Worm (Caenorhabditis elegans): Measurements from ENCODE around the gene T01H3.3.
A peak's percentile ranks its signal among the peaks of the same experiment; 100 is the strongest.

The T01H3.3 gene

ce11 chrII:7900190-7900672, 26.5 kb upstream of the T01H3.3 start, which contains the start of gene rev-1:
Gene rev-1, plus strand, starts transcription at chrII:7900622.
- TF ChIP-seq ceh-9 (tag; optimal IDR thresholded peaks at IDR 0.05) (no peak), ama-1 (optimal IDR thresholded peaks at IDR 0.05) (no peak), mml-1 (tag; optimal IDR thresholded peaks at IDR 0.05) (no peak), eor-1 (tag; optimal IDR thresholded peaks at IDR 0.05) (no peak), fkh-2 (tag; optimal IDR thresholded peaks at IDR 0.05) (no peak), unc-39 (tag; optimal IDR thresholded peaks at IDR 0.05) (no peak), nhr-77 (tag; optimal IDR thresholded peaks at IDR 0.05) (no peak), nhr-23 (tag; optimal IDR thresholded peaks at IDR 0.05) (no peak), unc-62 (GFP tag; optimal IDR thresholded peaks at IDR 0.05) (no peak), nhr-25 (tag; optimal IDR thresholded peaks at IDR 0.05) (no peak), lsy-12 (tag; optimal IDR thresholded peaks at IDR 0.05) (no peak), ztf-4 (tag; optimal IDR thresholded peaks at IDR 0.05) (no peak), skn-1 (tag; optimal IDR thresholded peaks at IDR 0.05) (no peak), jun-1 (tag; optimal IDR thresholded peaks at IDR 0.05) (no peak), sea-2 (GFP tag; optimal IDR thresholded peaks at IDR 0.05) (no peak)

ce11 chrII:7895190-7895589, 21.5 kb upstream of the T01H3.3 start:
- TF ChIP-seq ztf-11 (tag; optimal IDR thresholded peaks at IDR 0.05) = no peak
- peak; percentile 66 for TF ChIP-seq lin-39 (tag; optimal IDR thresholded peaks at IDR 0.05)
- no peak for TF ChIP-seq jun-1 (tag; optimal IDR thresholded peaks at IDR 0.05)
- peak; percentile 19 for TF ChIP-seq nfya-1 (tag; optimal IDR thresholded peaks at IDR 0.05; ENCODE audit: insufficient read depth)

DNA sequence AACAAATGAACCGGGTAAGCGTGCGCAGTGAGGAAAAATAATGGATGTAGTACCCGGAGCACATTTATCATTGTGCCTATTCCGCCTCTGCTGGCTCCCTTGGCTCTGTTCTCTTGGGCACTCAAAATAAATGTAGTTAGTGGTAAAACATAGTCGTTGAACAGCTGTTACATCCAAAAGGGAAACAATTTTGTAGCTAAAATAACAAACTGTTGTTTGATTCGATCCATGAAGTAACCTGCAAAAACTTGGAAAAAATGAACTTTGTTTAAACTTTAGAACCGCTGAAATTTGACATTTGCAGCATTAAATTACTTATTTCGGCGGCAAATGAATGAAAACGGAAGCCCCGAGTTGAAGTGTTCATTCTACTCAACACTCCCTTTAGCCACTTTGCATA, 20.0 kb upstream of the T01H3.3 start:
- TF ChIP-seq pha-4 (tag; optimal IDR thresholded peaks at IDR 0.05) (no peak), unc-62 (GFP tag; optimal IDR thresholded peaks at IDR 0.05) (no peak), ceh-82 (tag; optimal IDR thresholded peaks at IDR 0.05) (no peak), lin-39 (tag; optimal IDR thresholded peaks at IDR 0.05) (peak; percentile 73), hmg-11 (tag; optimal IDR thresholded peaks at IDR 0.05) (no peak)

ce11 chrII:7892761-7893272, 19.1 kb upstream of the T01H3.3 start, which contains the start of gene ptc-1:
Gene ptc-1, plus strand, starts transcription at chrII:7893222.
- TF ChIP-seq nhr-237 (tag; optimal IDR thresholded peaks at IDR 0.05) = no peak
- no peak for TF ChIP-seq eor-1 (tag; optimal IDR thresholded peaks at IDR 0.05)
- no peak for TF ChIP-seq nfya-1 (tag; optimal IDR thresholded peaks at IDR 0.05; ENCODE audit: insufficient read depth)
- no peak for TF ChIP-seq pqm-1 (tag; optimal IDR thresholded peaks at IDR 0.05)
- TF ChIP-seq sea-2 (GFP tag; optimal IDR thresholded peaks at IDR 0.05) = no peak
- TF ChIP-seq daf-12 (tag; optimal IDR thresholded peaks at IDR 0.05) = no peak
- TF ChIP-seq snpc-4 (tag; optimal IDR thresholded peaks at IDR 0.05) = no peak
- TF ChIP-seq pha-4 (tag; optimal IDR thresholded peaks at IDR 0.05) = peak; percentile 41
- no peak for TF ChIP-seq nhr-11 (tag; optimal IDR thresholded peaks at IDR 0.05)

DNA sequence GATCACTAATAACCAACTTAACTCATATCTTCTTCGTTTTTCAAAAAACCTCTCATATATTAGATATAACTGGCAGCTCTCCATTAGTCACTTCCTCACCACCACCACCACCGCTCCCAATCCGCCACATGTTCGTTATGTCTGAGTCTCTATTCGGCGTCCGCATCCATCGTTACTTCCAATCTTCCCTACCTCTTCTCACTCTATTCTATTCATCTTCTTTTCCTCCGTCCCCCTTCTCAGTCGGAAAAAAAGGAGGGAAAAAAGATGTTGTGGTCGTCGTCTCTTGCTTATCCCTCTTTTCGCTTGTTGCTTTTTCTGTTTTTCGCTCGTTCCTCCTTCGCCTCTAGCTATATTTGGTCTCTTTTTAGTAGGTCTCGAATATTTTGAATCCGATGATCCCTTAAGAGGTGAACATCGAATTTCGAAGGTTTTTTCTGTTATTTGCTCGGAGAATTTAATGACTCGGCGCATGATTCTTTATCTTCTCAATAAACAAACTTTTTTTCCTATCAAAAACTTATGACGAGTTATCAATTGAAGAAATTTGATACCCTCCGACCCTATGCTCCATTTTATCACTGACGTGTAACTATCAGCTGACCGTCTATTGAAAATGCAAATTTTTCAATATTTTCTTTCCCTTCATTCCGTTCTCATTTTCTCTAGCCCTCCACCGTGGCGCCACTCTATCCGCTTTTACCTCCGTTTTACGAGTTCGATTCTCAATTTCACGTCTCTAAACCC, 18.3 kb upstream of the T01H3.3 start:
- TF ChIP-seq egl-27 (tag; optimal IDR thresholded peaks at IDR 0.05) = no peak
- TF ChIP-seq aly-2 (tag; optimal IDR thresholded peaks at IDR 0.05) = no peak
- TF ChIP-seq ZK546.5 (tag; optimal IDR thresholded peaks at IDR 0.05) = no peak
- no peak for TF ChIP-seq elt-3 (tag; optimal IDR thresholded peaks at IDR 0.05)
- peak; percentile 2 for TF ChIP-seq ama-1 (optimal IDR thresholded peaks at IDR 0.05)
- no peak for TF ChIP-seq nhr-43 (tag; optimal IDR thresholded peaks at IDR 0.05; ENCODE audit: poor library complexity, severe bottlenecking)
- peak; percentile 32 for TF ChIP-seq ztf-4 (tag; optimal IDR thresholded peaks at IDR 0.05)
- TF ChIP-seq tbx-2 (tag; optimal IDR thresholded peaks at IDR 0.05) = peak; percentile 24
- TF ChIP-seq ceh-9 (tag; optimal IDR thresholded peaks at IDR 0.05) = no peak
- peak; percentile 16 for TF ChIP-seq unc-62 (GFP tag; optimal IDR thresholded peaks at IDR 0.05)
- TF ChIP-seq R02D3.7 (tag; optimal IDR thresholded peaks at IDR 0.05) = no peak
- TF ChIP-seq hmg-11 (tag; optimal IDR thresholded peaks at IDR 0.05) = peak; percentile 44
- TF ChIP-seq fkh-10 (GFP tag; optimal IDR thresholded peaks at IDR 0.05) = peak; percentile 32
- no peak for TF ChIP-seq skn-1 (tag; optimal IDR thresholded peaks at IDR 0.05)
- no peak for TF ChIP-seq mdl-1 (tag; optimal IDR thresholded peaks at IDR 0.05)
- TF ChIP-seq pha-4 (tag; optimal IDR thresholded peaks at IDR 0.05) = peak; percentile 43
- TF ChIP-seq egl-5 (tag; optimal IDR thresholded peaks at IDR 0.05) = peak; percentile 55
- TF ChIP-seq nhr-12 (tag; optimal IDR thresholded peaks at IDR 0.05) = no peak
- TF ChIP-seq unc-39 (tag; optimal IDR thresholded peaks at IDR 0.05) = no peak
- TF ChIP-seq nhr-25 (tag; optimal IDR thresholded peaks at IDR 0.05) = no peak
- no peak for TF ChIP-seq ceh-82 (tag; optimal IDR thresholded peaks at IDR 0.05)
- peak; percentile 76 for TF ChIP-seq nfya-1 (tag; optimal IDR thresholded peaks at IDR 0.05; ENCODE audit: insufficient read depth)
- TF ChIP-seq nhr-11 (tag; optimal IDR thresholded peaks at IDR 0.05) = no peak
- no peak for TF ChIP-seq jun-1 (tag; optimal IDR thresholded peaks at IDR 0.05)
- no peak for TF ChIP-seq snpc-4 (tag; optimal IDR thresholded peaks at IDR 0.05)
- TF ChIP-seq fos-1 (tag; optimal IDR thresholded peaks at IDR 0.05) = no peak
- no peak for TF ChIP-seq nhr-77 (tag; optimal IDR thresholded peaks at IDR 0.05)
- TF ChIP-seq nhr-237 (tag; optimal IDR thresholded peaks at IDR 0.05) = no peak
- no peak for TF ChIP-seq fkh-2 (tag; optimal IDR thresholded peaks at IDR 0.05)
- no peak for TF ChIP-seq ceh-16 (tag; optimal IDR thresholded peaks at IDR 0.05)
- TF ChIP-seq nhr-23 (tag; optimal IDR thresholded peaks at IDR 0.05) = peak; percentile 11
- TF ChIP-seq elt-1 (tag; optimal IDR thresholded peaks at IDR 0.05) = no peak
- no peak for TF ChIP-seq nhr-28 (tag; optimal IDR thresholded peaks at IDR 0.05)

Measured in whole organism, L3 larva.